Worm (Caenorhabditis elegans): ENCODE measurements around the gene T28A8.2.

ce11 chrIII:13502513-13502912 is 7.0 kb upstream of the T28A8.2 start, which contains the start of gene T28A8.8:
- no peak for TF ChIP-seq sdc-2 (tag; optimal IDR thresholded peaks at IDR 0.05)
- no peak for TF ChIP-seq npax-4 (tag; optimal IDR thresholded peaks at IDR 0.05)
- no peak for TF ChIP-seq pag-3 (tag; optimal IDR thresholded peaks at IDR 0.05; ENCODE audit: borderline replicate concordance)
- no peak for TF ChIP-seq pat-9 (tag; optimal IDR thresholded peaks at IDR 0.05)
- no peak for TF ChIP-seq ceh-2 (tag; optimal IDR thresholded peaks at IDR 0.05)
- no peak for TF ChIP-seq dve-1 (tag; optimal IDR thresholded peaks at IDR 0.05)
- TF ChIP-seq ceh-9 (tag; optimal IDR thresholded peaks at IDR 0.05): no peak
- TF ChIP-seq ceh-31 (tag; optimal IDR thresholded peaks at IDR 0.05): no peak
- TF ChIP-seq nhr-11 (tag; optimal IDR thresholded peaks at IDR 0.05): no peak

Data from whole organism, late embryonic.